Worm (Caenorhabditis elegans) whole organism, early embryonic: Measurements from ENCODE around the gene T26H5.14.

Source experiments
- ama-1 ChIP-seq: fragments of 150-350 bp; optimal IDR thresholded peaks from 2 replicates; lab custom pipeline; 2014
- flt-1 ChIP-seq: fragments of 200-800 bp; sonication (Bioruptor generic); IDR thresholded peaks from 2 replicates; pipeline ENCODE4 v1.3.6; 2022; ENCODE audit warnings: missing genetic modification characterization, missing compliant biosample characterization
- tbx-37 ChIP-seq: fragments of 200-800 bp; sonication (Bioruptor generic); conservative IDR thresholded peaks from 2 replicates; pipeline ENCODE4 v1.3.6; 2022; ENCODE audit warnings: missing genetic modification reagents, missing genetic modification characterization, missing compliant biosample characterization

ce11 chrV:15471029-15471428 lies 22.1 kb downstream of the T26H5.14 start, which contains the start of gene dpf-1:
- no peak for TF ChIP-seq flt-1 (GFP tag; lab: Robert Waterston, UW)
- no peak for TF ChIP-seq tbx-37 (GFP tag; lab: Robert Waterston, UW)
- no peak for TF ChIP-seq ama-1 (lab: Kevin White, UChicago)
